Worm (Caenorhabditis elegans) whole organism, early embryonic: ENCODE results near the gene map-2.

Source experiments
- B0310.2 ChIP-seq: sonication (generic microtip); optimal IDR thresholded peaks from 2 replicates; lab custom pipeline; 2016; ENCODE audit warnings: mild to moderate bottlenecking, missing genetic modification characterization, missing compliant biosample characterization
- F13C5.2 ChIP-seq: sonication (generic microtip); optimal IDR thresholded peaks from 2 replicates; lab custom pipeline; 2017; ENCODE audit warnings: mild to moderate bottlenecking, missing genetic modification characterization, inconsistent platforms, missing compliant biosample characterization
- aly-1 ChIP-seq: sonication (generic microtip); optimal IDR thresholded peaks from 2 replicates; lab custom pipeline; 2016; ENCODE audit warnings: missing genetic modification characterization, missing compliant biosample characterization
- ama-1 ChIP-seq: fragments of 150-350 bp; optimal IDR thresholded peaks from 2 replicates; lab custom pipeline; 2014
- ceh-13 ChIP-seq: fragments of 200-800 bp; sonication (Bioruptor generic); optimal IDR thresholded peaks from 2 replicates; lab custom pipeline; 2018; ENCODE audit warnings: mild to moderate bottlenecking, missing genetic modification characterization, missing compliant biosample characterization
- ceh-36 ChIP-seq: sonication (generic microtip); optimal IDR thresholded peaks from 2 replicates; lab custom pipeline; 2016; ENCODE audit warnings: missing genetic modification characterization, inconsistent platforms, missing compliant biosample characterization
- ets-7 ChIP-seq: sonication (generic microtip); optimal IDR thresholded peaks from 2 replicates; lab custom pipeline; 2016; ENCODE audit warnings: missing genotype, missing genetic modification characterization, missing compliant biosample characterization
- flt-1 ChIP-seq: fragments of 200-800 bp; sonication (Bioruptor generic); IDR thresholded peaks from 2 replicates; pipeline ENCODE4 v1.3.6; 2022; ENCODE audit warnings: missing genetic modification characterization, missing compliant biosample characterization
- hmbx-1 ChIP-seq: sonication (generic microtip); optimal IDR thresholded peaks from 2 replicates; lab custom pipeline; 2016; ENCODE audit warnings: mild to moderate bottlenecking, missing genetic modification characterization, missing compliant biosample characterization
- hmg-4 ChIP-seq: fragments of 200-800 bp; sonication (Bioruptor generic); optimal IDR thresholded peaks from 2 replicates; lab custom pipeline; 2018; ENCODE audit warnings: mild to moderate bottlenecking, missing genetic modification characterization, missing compliant biosample characterization
- hnd-1 ChIP-seq: sonication (generic microtip); optimal IDR thresholded peaks from 2 replicates; lab custom pipeline; 2016; ENCODE audit warnings: missing genetic modification characterization, missing compliant biosample characterization
- pes-1 ChIP-seq: fragments of 200-800 bp; sonication (Bioruptor generic); IDR thresholded peaks from 2 replicates; pipeline ENCODE4 v1.3.6; 2022; ENCODE audit warnings: missing genetic modification reagents, missing genetic modification characterization, missing compliant biosample characterization
- scrt-1 ChIP-seq: fragments of 200-800 bp; sonication (Bioruptor generic); IDR thresholded peaks from 2 replicates; pipeline ENCODE4 v1.3.6; 2022; ENCODE audit warnings: missing genetic modification characterization, missing compliant biosample characterization
- sea-1 ChIP-seq: fragments of 200-800 bp; sonication (Bioruptor generic); conservative IDR thresholded peaks from 2 replicates; pipeline ENCODE4 v1.3.6; 2022; ENCODE audit warnings: missing genetic modification characterization, missing compliant biosample characterization
- tbx-11 ChIP-seq: fragments of 200-800 bp; sonication (Bioruptor generic); IDR thresholded peaks from 2 replicates; pipeline ENCODE4 v1.3.6; 2022; ENCODE audit warnings: missing genetic modification characterization, missing compliant biosample characterization
- tbx-37 ChIP-seq: fragments of 200-800 bp; sonication (Bioruptor generic); conservative IDR thresholded peaks from 2 replicates; pipeline ENCODE4 v1.3.6; 2022; ENCODE audit warnings: missing genetic modification reagents, missing genetic modification characterization, missing compliant biosample characterization
- tra-4 ChIP-seq: sonication (generic microtip); optimal IDR thresholded peaks from 2 replicates; lab custom pipeline; 2017; ENCODE audit warnings: missing genetic modification characterization, missing compliant biosample characterization

The map-2 gene

ce11 chrIV:16828698-16829097, 26.0 kb downstream of the map-2 start, which contains the start of gene Y116A8A.6:
Gene Y116A8A.6 (minus strand): TSS chrIV:16828798.
- TF ChIP-seq ama-1 (lab: Kevin White, UChicago) (no peak), hmg-4 (no peak), pes-1 (no peak), B0310.2 (no peak), hnd-1 (tag; lab: Kevin White, UChicago) (no peak), tbx-11 (GFP tag; lab: Robert Waterston, UW) (no peak), ets-7 (no peak), ceh-13 (GFP tag; lab: Kevin White, UChicago) (no peak), hmbx-1 (tag; lab: Kevin White, UChicago) (no peak), sea-1 (GFP tag; lab: Robert Waterston, UW) (no peak), scrt-1 (GFP tag; lab: Robert Waterston, UW) (no peak), tra-4 (tag; lab: Kevin White, UChicago) (no peak), flt-1 (no peak), ceh-36 (tag; lab: Kevin White, UChicago) (no peak), F13C5.2 (no peak), tbx-37 (GFP tag; lab: Robert Waterston, UW) (no peak)

- TF ChIP-seq tra-4 (tag; lab: Kevin White, UChicago) = no peak
- no peak for TF ChIP-seq ama-1 (lab: Kevin White, UChicago)
- no peak for TF ChIP-seq ets-7
- no peak for TF ChIP-seq ceh-36 (tag; lab: Kevin White, UChicago)
- no peak for TF ChIP-seq B0310.2
- TF ChIP-seq tbx-37 (GFP tag; lab: Robert Waterston, UW) = no peak
- TF ChIP-seq aly-1 = no peak
These were observed 32.2 kb downstream of the map-2 start, which contains the start of gene Y116A8A.4 for ce11 chrIV:16822529-16822928. Gene Y116A8A.4 (plus strand): TSS chrIV:16822829.

DNA sequence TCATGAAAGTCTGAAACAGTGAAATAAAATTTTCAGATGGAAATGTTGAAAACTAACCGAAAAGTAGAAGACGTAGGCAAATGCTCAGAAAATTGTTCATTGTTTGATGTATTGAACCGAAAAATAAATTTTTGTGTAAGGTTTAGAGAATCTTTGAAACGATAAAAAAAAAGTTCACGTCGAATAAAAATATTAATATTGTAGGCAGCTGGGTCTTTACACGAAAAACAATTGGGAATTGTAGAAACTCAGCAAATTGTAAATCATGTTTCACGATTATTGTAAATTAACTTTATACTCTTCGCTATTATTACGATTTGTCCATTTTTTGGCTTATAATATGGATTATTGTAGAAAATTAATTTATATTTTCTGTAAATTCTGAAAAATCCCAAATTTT, 40.9 kb downstream of the map-2 start, which contains the start of gene Y116A8A.2:
Gene Y116A8A.2, minus strand, starts transcription at position 101 of the 400 bp plus-strand sequence.
- TF ChIP-seq F13C5.2 (no peak), flt-1 (no peak), pes-1 (no peak), B0310.2 (no peak)

- TF ChIP-seq hmbx-1 (tag; lab: Kevin White, UChicago) (no peak), flt-1 (no peak), ceh-36 (tag; lab: Kevin White, UChicago) (no peak), tra-4 (tag; lab: Kevin White, UChicago) (no peak), ceh-13 (GFP tag; lab: Kevin White, UChicago) (no peak), tbx-37 (GFP tag; lab: Robert Waterston, UW) (no peak), hmg-4 (no peak), hnd-1 (tag; lab: Kevin White, UChicago) (no peak), aly-1 (no peak), sea-1 (GFP tag; lab: Robert Waterston, UW) (no peak), ama-1 (lab: Kevin White, UChicago) (no peak)
These were observed 42.6 kb downstream of the map-2 start for ce11 chrIV:16812116-16812515.

DNA sequence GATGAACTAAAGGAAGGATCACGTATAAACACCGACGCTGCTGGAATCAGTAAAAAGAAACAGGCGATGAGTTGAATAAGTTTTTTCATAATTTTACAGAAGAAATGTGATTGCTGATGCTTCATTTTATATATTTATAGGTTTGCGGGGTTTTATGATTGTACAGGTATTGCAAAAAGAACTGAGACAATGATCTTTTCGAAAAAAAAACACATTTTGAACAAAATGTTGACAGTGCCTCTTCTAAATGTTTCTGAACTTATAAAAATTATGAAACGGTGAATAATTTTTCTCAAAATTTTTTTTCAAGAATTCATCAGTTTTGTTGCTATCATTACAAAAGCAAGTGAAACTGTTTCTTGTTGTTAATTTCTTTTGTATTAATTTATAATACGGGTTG, 48.3 kb downstream of the map-2 start, which contains the start of gene clec-193:
Gene clec-193, minus strand, starts transcription at position 101 of the 400 bp plus-strand sequence.
- TF ChIP-seq F13C5.2 (no peak), flt-1 (no peak), ceh-36 (tag; lab: Kevin White, UChicago) (no peak), hmg-4 (no peak)
